Fruit fly (Drosophila melanogaster): ENCODE measurements around the gene CG5958.

Gene CG5958

dm6 chr2L:7426326-7427066 is 6.8 kb downstream of the CG5958 start, which contains the start of gene muc (continued):
- no peak; the same call in 2 of the 3 replicates for TF ChIP-seq Mrtf (GFP tag; IDR thresholded peaks at IDR 0.05)
- peak; percentile 11 for TF ChIP-seq pum (GFP tag; optimal IDR thresholded peaks at IDR 0.05)
- TF ChIP-seq CG32767 (GFP tag; IDR thresholded peaks at IDR 0.05) = no peak
- TF ChIP-seq CG15601 (tag; optimal IDR thresholded peaks at IDR 0.05) = peak; percentile 33
- TF ChIP-seq CG8281 (tag; optimal IDR thresholded peaks at IDR 0.05) = no peak
- TF ChIP-seq CG9609 (GFP tag; optimal IDR thresholded peaks at IDR 0.05) = peak; percentile 38
- TF ChIP-seq CG1233 (GFP tag; optimal IDR thresholded peaks at IDR 0.05) = no peak
- TF ChIP-seq Hsf (GFP tag; optimal IDR thresholded peaks at IDR 0.05) = peak; percentile 2
- peak; percentile 27; the same call in 1 of the 2 replicates for TF ChIP-seq Ptx1 (GFP tag; IDR thresholded peaks at IDR 0.05)
- TF ChIP-seq D (optimal IDR thresholded peaks at IDR 0.05) = no peak
- no peak for TF ChIP-seq D (GFP tag; optimal IDR thresholded peaks at IDR 0.05)
- TF ChIP-seq tgo (GFP tag; IDR thresholded peaks at IDR 0.05) = peak; percentile 52
- 0 out of 3 replicates have a peak, but pooled peaks have one; percentile 8 for TF ChIP-seq ken (GFP tag; IDR thresholded peaks at IDR 0.05)
- peak; percentile 66 for TF ChIP-seq inv (GFP tag; IDR thresholded peaks at IDR 0.05; ENCODE audit: partially characterized antibody)
- TF ChIP-seq CG34376 (GFP tag; optimal IDR thresholded peaks at IDR 0.05) = no peak
- TF ChIP-seq gt (GFP tag; IDR thresholded peaks at IDR 0.05) = no peak
- peak; percentile 98 for TF ChIP-seq ssp (GFP tag; IDR thresholded peaks at IDR 0.05)
- 0 out of 4 replicates have a peak, but pooled peaks have one; percentile 17 for TF ChIP-seq Gug (GFP tag; IDR thresholded peaks at IDR 0.05)
- TF ChIP-seq Hmr (GFP tag; optimal IDR thresholded peaks at IDR 0.05) = peak; percentile 77
- peak; percentile 57 for TF ChIP-seq chn (GFP tag; optimal IDR thresholded peaks at IDR 0.05)
- TF ChIP-seq dimm (GFP tag; IDR thresholded peaks at IDR 0.05) = no peak
- no peak for TF ChIP-seq Aef1 (GFP tag; IDR thresholded peaks at IDR 0.05)
- TF ChIP-seq CG10543 (GFP tag; optimal IDR thresholded peaks at IDR 0.05) = peak; percentile 8
- peak; percentile 39 for TF ChIP-seq Ssrp (tag; optimal IDR thresholded peaks at IDR 0.05)
- no peak for TF ChIP-seq NC2α (GFP tag; optimal IDR thresholded peaks at IDR 0.05)
- TF ChIP-seq otp (GFP tag; IDR thresholded peaks at IDR 0.05) = no peak
- no peak for TF ChIP-seq oc (tag; optimal IDR thresholded peaks at IDR 0.05)
- TF ChIP-seq ab (GFP tag; optimal IDR thresholded peaks at IDR 0.05) = no peak
- TF ChIP-seq CG17612 (GFP tag; IDR thresholded peaks at IDR 0.05) = no peak
- peak; percentile 11 for TF ChIP-seq CG10147 (GFP tag; optimal IDR thresholded peaks at IDR 0.05)
- no peak for TF ChIP-seq CG14667 (GFP tag; IDR thresholded peaks at IDR 0.05)
- 0 out of 2 replicates have a peak, but pooled peaks have one; percentile 12 for TF ChIP-seq CG11085 (GFP tag; IDR thresholded peaks at IDR 0.05)
- no peak for TF ChIP-seq gcm (GFP tag; optimal IDR thresholded peaks at IDR 0.05)
- TF ChIP-seq Xbp1 (GFP tag; optimal IDR thresholded peaks at IDR 0.05) = peak; percentile 54
- no peak for TF ChIP-seq CG10431 (GFP tag; optimal IDR thresholded peaks at IDR 0.05)
- TF ChIP-seq ftz-f1 (GFP tag; optimal IDR thresholded peaks at IDR 0.05) = no peak
- no peak for TF ChIP-seq CG4617 (GFP tag; optimal IDR thresholded peaks at IDR 0.05; ENCODE audit: borderline replicate concordance)
- TF ChIP-seq E2f1 (GFP tag; IDR thresholded peaks at IDR 0.05) = no peak
- no peak for TF ChIP-seq p53 (GFP tag; optimal IDR thresholded peaks at IDR 0.05)
- TF ChIP-seq CG7745 (tag; optimal IDR thresholded peaks at IDR 0.05) = no peak
- no peak for TF ChIP-seq odd (GFP tag; optimal IDR thresholded peaks at IDR 0.05)
- TF ChIP-seq slbo (GFP tag; IDR thresholded peaks at IDR 0.05) = peak; percentile 60; the same call in 1 of the 2 replicates
- TF ChIP-seq Rfx (GFP tag; IDR thresholded peaks at IDR 0.05) = peak; percentile 64
- TF ChIP-seq Oli (tag; optimal IDR thresholded peaks at IDR 0.05) = peak; percentile 17
- peak; percentile 74 for TF ChIP-seq zen (tag; optimal IDR thresholded peaks at IDR 0.05)
- TF ChIP-seq insv (GFP tag; optimal IDR thresholded peaks at IDR 0.05) = peak; percentile 52 to 94
- no peak for TF ChIP-seq jigr1 (GFP tag; IDR thresholded peaks at IDR 0.05)
- TF ChIP-seq CG1602 (GFP tag; optimal IDR thresholded peaks at IDR 0.05) = peak; percentile 31
- peak; percentile 24; the same call in 1 of the 2 replicates for TF ChIP-seq ranshi (GFP tag; IDR thresholded peaks at IDR 0.05)
- TF ChIP-seq B-H2 (GFP tag; optimal IDR thresholded peaks at IDR 0.05) = peak; percentile 33
